Fruit fly (Drosophila melanogaster) whole organism, embryonic: ENCODE data around the gene CG11550.

ENCODE experiments used
- Bgb ChIP-seq: fragments of 200-800 bp; sonication (Bioruptor generic); IDR thresholded peaks from 2 replicates; pipeline ENCODE4 v1.3.6; 2022; ENCODE audit warnings: missing biosample characterization, missing genetic modification characterization; ENCODE audit not compliant: partially characterized antibody
- CG10267 ChIP-seq: fragments of 200-800 bp; sonication (Bioruptor generic); optimal IDR thresholded peaks from 2 replicates; lab custom pipeline; 2018; ENCODE audit warnings: missing biosample characterization, mild to moderate bottlenecking, missing genetic modification characterization, moderate library complexity
- CG10366 ChIP-seq: fragments of 200-800 bp; sonication (Bioruptor generic); IDR thresholded peaks from 2 replicates; pipeline ENCODE4 v1.3.6; 2022; ENCODE audit warnings: missing biosample characterization, missing genetic modification characterization
- CG13287 ChIP-seq: fragments of 200-800 bp; sonication (Bioruptor generic); IDR thresholded peaks from 2 replicates; pipeline ENCODE4 v1.3.6; 2022; ENCODE audit warnings: missing biosample characterization, missing genetic modification characterization; ENCODE audit not compliant: partially characterized antibody
- CG15514 ChIP-seq: fragments of 200-800 bp; sonication (Bioruptor generic); optimal IDR thresholded peaks from 3 replicates; lab custom pipeline; 2017; ENCODE audit warnings: missing biosample characterization, missing genetic modification characterization, mild to moderate bottlenecking, moderate library complexity, missing genetic modification reagents
- CG16813 ChIP-seq: fragments of 200-800 bp; sonication (Bioruptor generic); IDR thresholded peaks from 3 replicates; pipeline ENCODE4 v1.3.6; 2022; ENCODE audit warnings: missing biosample characterization, missing genetic modification characterization; ENCODE audit not compliant: partially characterized antibody
- CG17829 ChIP-seq: fragments of 200-800 bp; optimal IDR thresholded peaks from 2 replicates; lab custom pipeline; 2019; ENCODE audit warnings: missing biosample characterization, mild to moderate bottlenecking, missing genetic modification characterization, moderate library complexity
- CG18476 ChIP-seq: fragments of 200-800 bp; sonication (Bioruptor generic); optimal IDR thresholded peaks from 2 replicates; lab custom pipeline; 2016; ENCODE audit warnings: missing biosample characterization, mild to moderate bottlenecking, missing genetic modification characterization
- CG2116 ChIP-seq: fragments of 200-800 bp; sonication (Bioruptor generic); optimal IDR thresholded peaks from 3 replicates; lab custom pipeline; 2018; ENCODE audit warnings: missing biosample characterization, mild to moderate bottlenecking, missing genetic modification characterization
- CG2129 ChIP-seq: fragments of 200-800 bp; sonication (Bioruptor generic); IDR thresholded peaks from 2 replicates; pipeline ENCODE4 v1.3.6; 2022; ENCODE audit warnings: missing biosample characterization, missing genetic modification characterization; ENCODE audit not compliant: partially characterized antibody
- CG2712 ChIP-seq: fragments of 200-800 bp; optimal IDR thresholded peaks from 3 replicates; lab custom pipeline; 2019; ENCODE audit warnings: missing biosample characterization, mild to moderate bottlenecking, missing genetic modification characterization, moderate library complexity
- CG34224 ChIP-seq: fragments of 200-800 bp; sonication (Bioruptor generic); IDR thresholded peaks from 3 replicates; pipeline ENCODE4 v1.3.6; 2022; ENCODE audit warnings: missing biosample characterization, missing genetic modification characterization; ENCODE audit not compliant: partially characterized antibody
- CG42726 ChIP-seq: fragments of 200-800 bp; sonication (Bioruptor generic); IDR thresholded peaks from 2 replicates; pipeline ENCODE4 v1.3.6; 2022; ENCODE audit warnings: missing biosample characterization, missing genetic modification characterization; ENCODE audit not compliant: partially characterized antibody
- CG4617 ChIP-seq: fragments of 200-800 bp; sonication (Bioruptor generic); optimal IDR thresholded peaks from 3 replicates; lab custom pipeline; 2016; ENCODE audit warnings: missing biosample characterization, missing genetic modification characterization, borderline replicate concordance
- CG6791 ChIP-seq: fragments of 200-800 bp; sonication (Bioruptor generic); IDR thresholded peaks from 3 replicates; pipeline ENCODE4 v1.3.6; 2022; ENCODE audit warnings: missing biosample characterization, missing genetic modification characterization; ENCODE audit not compliant: partially characterized antibody
- CG8765 ChIP-seq: fragments of 200-800 bp; sonication (Bioruptor generic); IDR thresholded peaks from 2 replicates; pipeline ENCODE4 v1.3.6; 2022; ENCODE audit warnings: missing biosample characterization, missing genetic modification characterization
- CG8924 ChIP-seq: fragments of 200-800 bp; optimal IDR thresholded peaks from 3 replicates; lab custom pipeline; 2019; ENCODE audit warnings: missing biosample characterization, mild to moderate bottlenecking, missing genetic modification characterization, moderate library complexity
- CG9817 ChIP-seq: fragments of 200-800 bp; sonication (Bioruptor generic); optimal IDR thresholded peaks from 2 replicates; lab custom pipeline; 2018; ENCODE audit warnings: missing biosample characterization, mild to moderate bottlenecking, missing genetic modification characterization, moderate library complexity
- CoRest ChIP-seq: fragments of 200-800 bp; sonication (Bioruptor generic); optimal IDR thresholded peaks from 3 replicates; lab custom pipeline; 2018; ENCODE audit warnings: missing biosample characterization, mild to moderate bottlenecking, missing genetic modification characterization, moderate library complexity
- Dll ChIP-seq: fragments of 200-800 bp; sonication (Bioruptor generic); IDR thresholded peaks from 4 replicates; pipeline ENCODE4 v1.3.6; 2022; ENCODE audit warnings: missing biosample characterization, missing genetic modification characterization; ENCODE audit not compliant: partially characterized antibody
- Dp ChIP-seq: fragments of 200-800 bp; sonication (Bioruptor generic); optimal IDR thresholded peaks from 2 replicates; lab custom pipeline; 2018; ENCODE audit warnings: missing biosample characterization, mild to moderate bottlenecking, missing genetic modification characterization, moderate library complexity
- ERR ChIP-seq: fragments of 200-800 bp; sonication (Bioruptor generic); optimal IDR thresholded peaks from 2 replicates; lab custom pipeline; 2016; ENCODE audit warnings: missing biosample characterization, missing genetic modification characterization
- Ets65A ChIP-seq: fragments of 200-800 bp; sonication (Bioruptor generic); peaks from one replicate; lab custom pipeline; 2016; ENCODE audit warnings: missing biosample characterization, missing genetic modification characterization
- Gsc ChIP-seq: fragments of 200-800 bp; sonication (Bioruptor generic); IDR thresholded peaks from 2 replicates; pipeline ENCODE4 v1.3.6; 2022; ENCODE audit warnings: missing biosample characterization, missing genetic modification characterization
- HmgZ ChIP-seq: fragments of 200-800 bp; sonication (Bioruptor generic); optimal IDR thresholded peaks from 2 replicates; lab custom pipeline; 2018; ENCODE audit warnings: missing biosample characterization, mild to moderate bottlenecking, missing genetic modification characterization
- Hmx ChIP-seq: fragments of 200-800 bp; sonication (Bioruptor generic); optimal IDR thresholded peaks from 2 replicates; lab custom pipeline; 2016; ENCODE audit warnings: missing biosample characterization, missing genetic modification characterization
- Hsf ChIP-seq: fragments of 200-800 bp; sonication (Bioruptor generic); optimal IDR thresholded peaks from 3 replicates; lab custom pipeline; 2016; ENCODE audit warnings: missing biosample characterization, missing genetic modification characterization
- Lpt ChIP-seq: fragments of >200 bp; optimal IDR thresholded peaks from 2 replicates; lab custom pipeline; 2018; ENCODE audit warnings: missing biosample characterization, missing genetic modification characterization
- MESR4 ChIP-seq: fragments of 200-800 bp; sonication (Bioruptor generic); optimal IDR thresholded peaks from 2 replicates; lab custom pipeline; 2018; ENCODE audit warnings: missing biosample characterization, mild to moderate bottlenecking, missing genetic modification characterization, moderate library complexity
- Neu2 ChIP-seq: fragments of 200-800 bp; sonication (Bioruptor generic); optimal IDR thresholded peaks from 3 replicates; lab custom pipeline; 2016; ENCODE audit warnings: missing biosample characterization, missing genetic modification characterization, borderline replicate concordance
- Nf-YC ChIP-seq: fragments of 200-800 bp; optimal IDR thresholded peaks from 3 replicates; lab custom pipeline; 2019; ENCODE audit warnings: missing biosample characterization, mild to moderate bottlenecking, missing genetic modification characterization, moderate library complexity
- Scr ChIP-seq: fragments of 200-800 bp; sonication (Bioruptor generic); IDR thresholded peaks from 2 replicates; pipeline ENCODE4 v1.3.6; 2022; ENCODE audit warnings: missing biosample characterization, missing genetic modification characterization; ENCODE audit not compliant: partially characterized antibody
- Taf1 ChIP-seq: fragments of 200-800 bp; sonication (Bioruptor generic); IDR thresholded peaks from 2 replicates; pipeline ENCODE4 v1.3.6; 2022; ENCODE audit warnings: missing biosample characterization, missing genetic modification characterization
- abd-A ChIP-seq: fragments of 200-800 bp; sonication (Bioruptor generic); optimal IDR thresholded peaks from 3 replicates; lab custom pipeline; 2019; ENCODE audit warnings: missing biosample characterization, mild to moderate bottlenecking, missing genetic modification characterization, moderate library complexity
- br ChIP-seq: fragments of >200 bp; optimal IDR thresholded peaks from 2 replicates; lab custom pipeline; 2017
- bsh ChIP-seq, 2 experiments: fragments of 200-800 bp; sonication (Bioruptor generic); optimal IDR thresholded peaks; 2 replicates each; lab custom pipeline; 2017 to 2018; ENCODE audit warnings: mild to moderate bottlenecking in 2 of 2, missing biosample characterization in 2 of 2, missing genetic modification characterization in 2 of 2, moderate library complexity in 1 of 2
- da ChIP-seq: fragments of 200-800 bp; sonication (Bioruptor generic); optimal IDR thresholded peaks from 2 replicates; lab custom pipeline; 2016; ENCODE audit warnings: missing biosample characterization, missing genetic modification characterization
- disco-r ChIP-seq: fragments of 200-800 bp; sonication (Bioruptor generic); optimal IDR thresholded peaks from 2 replicates; lab custom pipeline; 2016; ENCODE audit warnings: missing biosample characterization, missing genetic modification characterization
- dmrt99B ChIP-seq: fragments of 200-800 bp; sonication (Bioruptor generic); optimal IDR thresholded peaks from 2 replicates; lab custom pipeline; 2018; ENCODE audit warnings: missing biosample characterization, mild to moderate bottlenecking, missing genetic modification characterization, moderate library complexity
- ems ChIP-seq: fragments of 200-800 bp; sonication (Bioruptor generic); optimal IDR thresholded peaks from 3 replicates; lab custom pipeline; 2016; ENCODE audit warnings: missing biosample characterization, missing genetic modification characterization
- ewg ChIP-seq: fragments of 200-800 bp; sonication (Bioruptor generic); optimal IDR thresholded peaks from 3 replicates; lab custom pipeline; 2017; ENCODE audit warnings: mild to moderate bottlenecking, missing biosample characterization, missing genetic modification reagents, missing genetic modification characterization
- gfzf ChIP-seq: fragments of 200-800 bp; sonication (Bioruptor generic); optimal IDR thresholded peaks from 2 replicates; lab custom pipeline; 2016; ENCODE audit warnings: missing biosample characterization, mild to moderate bottlenecking, missing genetic modification characterization, moderate library complexity
- inv ChIP-seq: fragments of 200-800 bp; sonication (Bioruptor generic); IDR thresholded peaks from 2 replicates; pipeline ENCODE4 v1.3.6; 2022; ENCODE audit warnings: missing biosample characterization, missing genetic modification characterization; ENCODE audit not compliant: partially characterized antibody
- lab ChIP-seq: fragments of 200-800 bp; sonication (Bioruptor generic); optimal IDR thresholded peaks from 3 replicates; lab custom pipeline; 2017; ENCODE audit warnings: missing biosample characterization, missing genetic modification characterization, mild to moderate bottlenecking, moderate library complexity, missing genetic modification reagents
- nau ChIP-seq: fragments of 200-800 bp; sonication (Bioruptor generic); optimal IDR thresholded peaks from 3 replicates; lab custom pipeline; 2017; ENCODE audit warnings: missing biosample characterization, mild to moderate bottlenecking, missing genetic modification characterization, missing genetic modification reagents
- sima ChIP-seq: fragments of 200-800 bp; sonication (Bioruptor generic); optimal IDR thresholded peaks from 2 replicates; lab custom pipeline; 2016; ENCODE audit warnings: missing biosample characterization, missing genetic modification characterization
- so ChIP-seq: fragments of 200-800 bp; sonication (Bioruptor generic); IDR thresholded peaks from 3 replicates; pipeline ENCODE4 v1.3.6; 2022; ENCODE audit warnings: missing biosample characterization, missing genetic modification characterization
- stwl ChIP-seq: fragments of 200-800 bp; sonication (Bioruptor generic); optimal IDR thresholded peaks from 3 replicates; lab custom pipeline; 2018; ENCODE audit warnings: missing biosample characterization, mild to moderate bottlenecking, missing genetic modification characterization, moderate library complexity

The CG11550 gene

dm6 chr3R:31669153-31669934 lies 10.3 kb downstream of the CG11550 start, which contains the start of gene Zmynd8:
TSS of gene Zmynd8 (plus strand) at chr3R:31669465.
- TF ChIP-seq CG10267 (tag; lab: Kevin White, UChicago) (peak; percentile 50), dmrt99B (tag; lab: Kevin White, UChicago) (no peak), CG4617 (peak; percentile 82), CG16813 (GFP tag; lab: Robert Waterston, UW) (peak; percentile 78), CG6791 (GFP tag; lab: Robert Waterston, UW) (peak; percentile 85), Ets65A (GFP tag; lab: Kevin White, UChicago) (peak; percentile 92), CG9817 (tag; lab: Kevin White, UChicago) (peak; percentile 26), CG8924 (peak; percentile 56), disco-r (GFP tag; lab: Kevin White, UChicago) (no peak), CG10366 (no peak), Lpt (GFP tag; lab: Kevin White, UChicago) (no peak), sima (GFP tag; lab: Kevin White, UChicago) (no peak), Dll (GFP tag; lab: Robert Waterston, UW) (peak; percentile 80), bsh (GFP tag; optimal IDR thresholded peaks at IDR 0.05; lab: Kevin White, UChicago) (no peak), lab (no peak), br (lab: Kevin White, UChicago) (no peak), Neu2 (GFP tag; lab: Kevin White, UChicago) (no peak), ERR (no peak), CG15514 (peak; percentile 87), Taf1 (GFP tag; lab: Robert Waterston, UW) (no peak), CG8765 (GFP tag; lab: Robert Waterston, UW) (no peak), Hsf (no peak), CG2129 (peak; percentile 40; the same call in 1 of the 2 replicates), Gsc (GFP tag; lab: Robert Waterston, UW) (no peak), ems (GFP tag; lab: Kevin White, UChicago) (no peak), inv (GFP tag; lab: Robert Waterston, UW) (peak; percentile 55), da (GFP tag; lab: Kevin White, UChicago) (no peak), Hmx (GFP tag; lab: Kevin White, UChicago) (no peak), Nf-YC (tag; lab: Kevin White, UChicago) (no peak), CG34224 (GFP tag; lab: Robert Waterston, UW) (peak; percentile 84), nau (GFP tag; lab: Kevin White, UChicago) (no peak), stwl (peak; percentile 89), CG2116 (GFP tag; lab: Kevin White, UChicago) (peak; percentile 92), gfzf (GFP tag; lab: Kevin White, UChicago) (peak; percentile 53), CG13287 (GFP tag; lab: Robert Waterston, UW) (peak; percentile 81), Scr (GFP tag; lab: Robert Waterston, UW) (peak; percentile 73), CG42726 (GFP tag; lab: Robert Waterston, UW) (0 out of 2 replicates have a peak, but pooled peaks have one; percentile 47), Dp (GFP tag; lab: Kevin White, UChicago) (peak; percentile 93), ewg (no peak), Bgb (GFP tag; lab: Robert Waterston, UW) (peak; percentile 82), CG18476 (GFP tag; lab: Kevin White, UChicago) (no peak), CoRest (tag; lab: Kevin White, UChicago) (peak; percentile 58), so (GFP tag; lab: Robert Waterston, UW) (no peak), HmgZ (peak; percentile 41), CG17829 (peak; percentile 4), abd-A (tag; lab: Kevin White, UChicago) (no peak), CG2712 (peak; percentile 19), MESR4 (peak; percentile 83)
